Worm (Caenorhabditis elegans) whole organism, L3 larva: ENCODE results near the gene hlh-25.

Experiments used
- elt-2 ChIP-seq: sonication (generic microtip); optimal IDR thresholded peaks from 2 replicates; lab custom pipeline; 2016; ENCODE audit warnings: missing genetic modification reagents, mild to moderate bottlenecking, missing genetic modification characterization, missing compliant biosample characterization
- jun-1 ChIP-seq: fragments of 150-350 bp; optimal IDR thresholded peaks from 2 replicates; lab custom pipeline; 2014; ENCODE audit warnings: missing biosample characterization, missing genetic modification reagents, missing genetic modification characterization
- nhr-23 ChIP-seq: fragments of 150-350 bp; optimal IDR thresholded peaks from 2 replicates; lab custom pipeline; 2014; ENCODE audit warnings: missing biosample characterization, missing genetic modification reagents, missing genetic modification characterization
- pha-4 ChIP-seq: fragments of 150-350 bp; optimal IDR thresholded peaks from 2 replicates; lab custom pipeline; 2014; ENCODE audit warnings: missing biosample characterization, missing genetic modification reagents, missing genetic modification characterization
- pqm-1 ChIP-seq: fragments of 150-350 bp; optimal IDR thresholded peaks from 2 replicates; lab custom pipeline; 2017; ENCODE audit warnings: missing biosample characterization, missing genetic modification characterization, inconsistent platforms
- snpc-4 ChIP-seq: fragments of 150-350 bp; optimal IDR thresholded peaks from 2 replicates; lab custom pipeline; 2014; ENCODE audit warnings: missing biosample characterization, missing genetic modification characterization

Gene hlh-25

DNA sequence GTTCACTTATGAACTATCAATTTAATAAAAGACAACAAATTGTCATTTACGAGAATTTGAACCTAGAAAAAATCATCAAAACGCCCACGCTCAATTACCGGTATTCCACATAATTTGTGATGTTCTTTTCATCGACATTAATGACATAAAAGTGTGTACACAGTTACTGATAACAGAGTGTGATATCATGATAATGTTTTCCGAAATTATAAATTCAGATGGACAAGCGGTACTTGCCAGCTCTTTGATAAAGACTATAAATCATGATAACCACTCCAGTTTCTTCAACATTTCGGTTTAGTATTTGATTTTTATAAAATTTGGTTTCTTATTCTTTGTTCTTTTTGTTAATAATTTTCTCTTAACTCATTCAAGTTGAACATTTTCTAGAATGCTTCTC is 50.7 kb downstream of the hlh-25 start, which contains the start of gene lys-8:
Gene lys-8 (plus strand): TSS at position 391 of the 400 bp plus-strand sequence.
- TF ChIP-seq nhr-23 (tag; lab: Kevin White, UChicago) (no peak), pqm-1 (tag; lab: Kevin White, UChicago) (peak; percentile 97), jun-1 (tag; lab: Kevin White, UChicago) (peak; percentile 52), elt-2 (tag; lab: Kevin White, UChicago) (peak; percentile 100), pha-4 (tag; lab: Kevin White, UChicago) (peak; percentile 65), snpc-4 (tag; lab: Kevin White, UChicago) (peak; percentile 13)
